Worm (Caenorhabditis elegans) whole organism, L3 larva: ENCODE results near the gene C08D8.7.
"Not testable (repeated sequence)": the region's sequence is repeated elsewhere in the genome, so short reads cannot be mapped to it uniquely, and the experiment has no call there.

ENCODE experiments used
- R02D3.7 ChIP-seq: fragments of 150-350 bp; optimal IDR thresholded peaks from 2 replicates; lab custom pipeline; 2014; ENCODE audit warnings: missing biosample characterization, missing genetic modification characterization
- ama-1 ChIP-seq: fragments of 150-350 bp; optimal IDR thresholded peaks from 2 replicates; lab custom pipeline; 2018
- ceh-16 ChIP-seq: sonication (generic microtip); optimal IDR thresholded peaks from 2 replicates; lab custom pipeline; 2017; ENCODE audit warnings: missing biosample characterization, missing genetic modification characterization
- ceh-28 ChIP-seq: fragments of 150-350 bp; optimal IDR thresholded peaks from 2 replicates; lab custom pipeline; 2014; ENCODE audit warnings: missing biosample characterization, missing genetic modification reagents, missing genetic modification characterization
- ceh-82 ChIP-seq: fragments of 150-350 bp; optimal IDR thresholded peaks from 2 replicates; lab custom pipeline; 2014; ENCODE audit warnings: missing biosample characterization, missing genetic modification characterization
- ceh-9 ChIP-seq: sonication (generic microtip); optimal IDR thresholded peaks from 2 replicates; lab custom pipeline; 2018; ENCODE audit warnings: missing biosample characterization, missing genetic modification characterization
- egl-27 ChIP-seq: sonication (generic microtip); optimal IDR thresholded peaks from 4 replicates; lab custom pipeline; 2017; ENCODE audit warnings: missing biosample characterization, missing genetic modification reagents, missing genetic modification characterization
- egl-5 ChIP-seq: fragments of 150-350 bp; optimal IDR thresholded peaks from 2 replicates; lab custom pipeline; 2017; ENCODE audit warnings: missing biosample characterization, missing genetic modification reagents, missing genetic modification characterization, inconsistent platforms
- elt-2 ChIP-seq: sonication (generic microtip); optimal IDR thresholded peaks from 2 replicates; lab custom pipeline; 2016; ENCODE audit warnings: missing genetic modification reagents, mild to moderate bottlenecking, missing genetic modification characterization, missing compliant biosample characterization
- elt-3 ChIP-seq, 3 experiments: fragments of 150-350 bp in 1 of 3; sonication (generic microtip) in 2 of 3; optimal IDR thresholded peaks; 2 replicates in 2 of 3; 4 replicates in 1 of 3; lab custom pipeline; 2014 to 2017; ENCODE audit warnings: missing biosample characterization in 3 of 3, missing genetic modification characterization in 3 of 3
- eor-1 ChIP-seq, 2 experiments: fragments of 150-350 bp; optimal IDR thresholded peaks; 2 replicates each; lab custom pipeline; 2014 to 2018; ENCODE audit warnings: missing biosample characterization in 2 of 2, missing genetic modification characterization in 2 of 2
- fos-1 ChIP-seq: fragments of 150-350 bp; optimal IDR thresholded peaks from 2 replicates; lab custom pipeline; 2014; ENCODE audit warnings: missing biosample characterization, missing genetic modification characterization
- hmg-11 ChIP-seq: sonication (generic microtip); optimal IDR thresholded peaks from 2 replicates; lab custom pipeline; 2016; ENCODE audit warnings: missing genetic modification characterization, missing compliant biosample characterization
- jun-1 ChIP-seq: fragments of 150-350 bp; optimal IDR thresholded peaks from 2 replicates; lab custom pipeline; 2014; ENCODE audit warnings: missing biosample characterization, missing genetic modification reagents, missing genetic modification characterization
- lin-15B ChIP-seq: fragments of 150-350 bp; optimal IDR thresholded peaks from 2 replicates; lab custom pipeline; 2014; ENCODE audit warnings: missing biosample characterization, missing genetic modification characterization
- lin-39 ChIP-seq: fragments of 150-350 bp; optimal IDR thresholded peaks from 2 replicates; lab custom pipeline; 2018; ENCODE audit warnings: missing biosample characterization, missing genetic modification reagents, missing genetic modification characterization
- lsy-12 ChIP-seq: sonication (generic microtip); optimal IDR thresholded peaks from 2 replicates; lab custom pipeline; 2016; ENCODE audit warnings: mild to moderate bottlenecking, missing genetic modification characterization, missing compliant biosample characterization
- mml-1 ChIP-seq: fragments of 150-350 bp; sonication (generic microtip); optimal IDR thresholded peaks from 3 replicates; lab custom pipeline; 2014; ENCODE audit warnings: missing biosample characterization, missing genetic modification characterization
- nfya-1 ChIP-seq: sonication (generic microtip); optimal IDR thresholded peaks from 2 replicates; lab custom pipeline; 2017; ENCODE audit warnings: missing genetic modification characterization, mild to moderate bottlenecking, missing compliant biosample characterization, antibody characterized with exemption, moderate library complexity; ENCODE audit not compliant: insufficient read depth
- nhr-12 ChIP-seq: fragments of 150-350 bp; optimal IDR thresholded peaks from 2 replicates; lab custom pipeline; 2014; ENCODE audit warnings: missing biosample characterization, missing genetic modification characterization
- nhr-23 ChIP-seq: fragments of 150-350 bp; optimal IDR thresholded peaks from 2 replicates; lab custom pipeline; 2014; ENCODE audit warnings: missing biosample characterization, missing genetic modification reagents, missing genetic modification characterization
- nhr-237 ChIP-seq: fragments of 150-350 bp; optimal IDR thresholded peaks from 2 replicates; lab custom pipeline; 2014; ENCODE audit warnings: missing biosample characterization, missing genetic modification characterization
- nhr-28 ChIP-seq: fragments of 150-350 bp; optimal IDR thresholded peaks from 2 replicates; lab custom pipeline; 2014; ENCODE audit warnings: missing biosample characterization, missing genetic modification characterization
- nhr-43 ChIP-seq: sonication (generic microtip); optimal IDR thresholded peaks from 2 replicates; lab custom pipeline; 2016; ENCODE audit warnings: mild to moderate bottlenecking, missing genetic modification characterization, missing compliant biosample characterization; ENCODE audit not compliant: poor library complexity, severe bottlenecking
- nhr-67 ChIP-seq: fragments of 150-350 bp; optimal IDR thresholded peaks from 2 replicates; lab custom pipeline; 2014; ENCODE audit warnings: missing biosample characterization, missing genetic modification characterization
- nhr-77 ChIP-seq: fragments of 150-350 bp; optimal IDR thresholded peaks from 2 replicates; lab custom pipeline; 2014; ENCODE audit warnings: missing biosample characterization, missing genetic modification characterization
- pha-4 ChIP-seq: fragments of 150-350 bp; optimal IDR thresholded peaks from 2 replicates; lab custom pipeline; 2014; ENCODE audit warnings: missing biosample characterization, missing genetic modification reagents, missing genetic modification characterization
- pqm-1 ChIP-seq: fragments of 150-350 bp; optimal IDR thresholded peaks from 2 replicates; lab custom pipeline; 2017; ENCODE audit warnings: missing biosample characterization, missing genetic modification characterization, inconsistent platforms
- sea-2 ChIP-seq: fragments of 150-350 bp; sonication (generic microtip); optimal IDR thresholded peaks from 4 replicates; lab custom pipeline; 2014; ENCODE audit warnings: missing biosample characterization, missing genetic modification reagents, missing genetic modification characterization
- skn-1 ChIP-seq: fragments of 150-350 bp; optimal IDR thresholded peaks from 2 replicates; lab custom pipeline; 2014; ENCODE audit warnings: missing biosample characterization, missing genetic modification characterization
- snpc-4 ChIP-seq: fragments of 150-350 bp; optimal IDR thresholded peaks from 2 replicates; lab custom pipeline; 2014; ENCODE audit warnings: missing biosample characterization, missing genetic modification characterization
- unc-39 ChIP-seq: sonication (generic microtip); optimal IDR thresholded peaks from 4 replicates; lab custom pipeline; 2017; ENCODE audit warnings: missing biosample characterization, missing genetic modification characterization
- unc-62 ChIP-seq: fragments of 150-350 bp; sonication (generic microtip); optimal IDR thresholded peaks from 4 replicates; lab custom pipeline; 2014; ENCODE audit warnings: missing biosample characterization, missing genetic modification reagents, missing genetic modification characterization
- zag-1 ChIP-seq: fragments of 150-350 bp; optimal IDR thresholded peaks from 2 replicates; lab custom pipeline; 2014; ENCODE audit warnings: missing biosample characterization, missing genetic modification characterization
- ztf-11 ChIP-seq: fragments of 150-350 bp; optimal IDR thresholded peaks from 2 replicates; lab custom pipeline; 2014; ENCODE audit warnings: missing biosample characterization, missing genetic modification characterization
- ztf-4 ChIP-seq: fragments of 150-350 bp; optimal IDR thresholded peaks from 2 replicates; lab custom pipeline; 2014; ENCODE audit warnings: missing biosample characterization, missing genetic modification characterization

The C08D8.7 gene

ce11 chrV:8340924-8341323 lies at the start of gene C08D8.7:
TSS of gene C08D8.7 (plus strand) at chrV:8341224.
- TF ChIP-seq nhr-67, ceh-9, fos-1 (tag; lab: Kevin White, UChicago): not testable (repeated sequence)

DNA sequence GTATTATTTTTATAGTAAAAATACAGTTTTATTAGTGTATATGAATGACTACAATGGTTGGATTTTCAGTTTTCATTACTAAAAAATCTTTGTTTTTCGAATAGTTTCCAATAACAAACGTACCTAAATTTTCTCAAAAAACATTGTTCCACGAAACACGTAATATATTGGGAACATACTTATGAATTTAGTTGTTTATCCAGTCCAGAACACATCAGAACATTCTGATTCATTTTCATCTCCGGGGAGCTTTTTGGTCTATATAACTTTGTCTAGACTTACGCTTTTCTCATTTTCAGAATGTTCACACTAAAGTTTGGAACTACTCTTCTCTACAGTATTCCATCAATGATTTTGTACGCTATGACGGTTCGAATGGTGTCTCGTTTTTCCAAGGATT lies 49.3 kb upstream of the C08D8.7 start, which contains the start of gene srg-33:
Gene srg-33 (plus strand): TSS at position 301 of the 400 bp plus-strand sequence.
- TF ChIP-seq skn-1, result no peak
- no peak for TF ChIP-seq lsy-12 (tag; lab: Kevin White, UChicago)
- TF ChIP-seq jun-1 (tag; lab: Kevin White, UChicago), result no peak
- no peak for TF ChIP-seq egl-27 (tag; lab: Kevin White, UChicago)
- no peak for TF ChIP-seq hmg-11 (tag; lab: Kevin White, UChicago)
- no peak for TF ChIP-seq ceh-16 (tag; lab: Kevin White, UChicago)
- no peak for TF ChIP-seq zag-1
- no peak for TF ChIP-seq eor-1 (tag; optimal IDR thresholded peaks at IDR 0.05; lab: Kevin White, UChicago)
- TF ChIP-seq ztf-11 (tag; lab: Kevin White, UChicago), result no peak
- TF ChIP-seq fos-1 (tag; lab: Kevin White, UChicago), result no peak
- no peak for TF ChIP-seq nfya-1 (tag; lab: Kevin White, UChicago)
- TF ChIP-seq lin-15B, result no peak
- no peak for TF ChIP-seq ztf-4 (tag; lab: Kevin White, UChicago)

ce11 chrV:8295866-8296265 lies 45.2 kb upstream of the C08D8.7 start, which contains the start of gene smex-1:
TSS of gene smex-1 (minus strand) at chrV:8295966.
- TF ChIP-seq lin-39 (tag; lab: Kevin White, UChicago) (no peak), nhr-237 (tag; lab: Kevin White, UChicago) (no peak), ztf-11 (tag; lab: Kevin White, UChicago) (no peak), nhr-23 (tag; lab: Kevin White, UChicago) (no peak), ztf-4 (tag; lab: Kevin White, UChicago) (no peak), sea-2 (GFP tag; lab: Kevin White, UChicago) (no peak)

- TF ChIP-seq ceh-28 (no peak), nhr-28 (tag; lab: Kevin White, UChicago) (no peak), pha-4 (tag; lab: Kevin White, UChicago) (no peak), eor-1 (tag; optimal IDR thresholded peaks at IDR 0.05; lab: Kevin White, UChicago) (no peak), elt-3 (tag; optimal IDR thresholded peaks at IDR 0.05; lab: Kevin White, UChicago) (no peak), ceh-16 (tag; lab: Kevin White, UChicago) (no peak), snpc-4 (tag; lab: Kevin White, UChicago) (no peak), R02D3.7 (tag; lab: Kevin White, UChicago) (no peak), lin-39 (tag; lab: Kevin White, UChicago) (no peak), unc-62 (GFP tag; lab: Kevin White, UChicago) (no peak), nhr-77 (no peak), lsy-12 (tag; lab: Kevin White, UChicago) (no peak)
Observed at ce11 chrV:8297504-8297903, 43.5 kb upstream of the C08D8.7 start, which contains the start of gene W02D7.4. TSS of gene W02D7.4 (minus strand) at chrV:8297604.

- TF ChIP-seq ztf-11 (tag; lab: Kevin White, UChicago), result no peak
- TF ChIP-seq nhr-43, result no peak
- no peak for TF ChIP-seq ceh-16 (tag; lab: Kevin White, UChicago)
- TF ChIP-seq sea-2 (GFP tag; lab: Kevin White, UChicago), result no peak
- TF ChIP-seq ceh-9 (tag; lab: Kevin White, UChicago), result no peak
- no peak for TF ChIP-seq lin-15B
- no peak for TF ChIP-seq pqm-1 (tag; lab: Kevin White, UChicago)
- TF ChIP-seq R02D3.7 (tag; lab: Kevin White, UChicago), result no peak
- TF ChIP-seq mml-1 (tag; lab: Kevin White, UChicago), result no peak
- TF ChIP-seq ceh-82, result no peak
- TF ChIP-seq unc-39 (tag; lab: Kevin White, UChicago), result no peak
- no peak for TF ChIP-seq egl-5 (tag; lab: Kevin White, UChicago)
- no peak for TF ChIP-seq nhr-12
- no peak for TF ChIP-seq elt-2 (tag; lab: Kevin White, UChicago)
- no peak for TF ChIP-seq ama-1 (lab: Kevin White, UChicago)
Observed at ce11 chrV:8299191-8299854, 41.7 kb upstream of the C08D8.7 start, which contains the start of gene W02D7.5. TSS of gene W02D7.5 (minus strand) at chrV:8299241.
